Fruit fly (Drosophila melanogaster) whole organism, embryonic: ENCODE measurements around the gene CG5071.

Experiments
- Aef1 ChIP-seq: fragments of 200-800 bp; sonication (Bioruptor generic); IDR thresholded peaks from 3 replicates; pipeline ENCODE4 v1.3.6; 2022; ENCODE audit warnings: missing biosample characterization, missing genetic modification characterization
- Awh ChIP-seq: fragments of 200-800 bp; sonication (Bioruptor generic); IDR thresholded peaks from 2 replicates; pipeline ENCODE4, ENCODE4 v1.3.6; 2022; ENCODE audit warnings: missing biosample characterization, missing genetic modification characterization
- CG11093 ChIP-seq: fragments of 200-800 bp; sonication (Bioruptor generic); IDR thresholded peaks from 3 replicates; pipeline ENCODE4 v1.3.6; 2022; ENCODE audit warnings: missing biosample characterization, missing genetic modification characterization
- CG12071 ChIP-seq: fragments of 200-800 bp; sonication (Bioruptor generic); optimal IDR thresholded peaks from 3 replicates; lab custom pipeline; 2018; ENCODE audit warnings: missing biosample characterization, mild to moderate bottlenecking, missing genetic modification characterization
- CG12155 ChIP-seq: fragments of 200-800 bp; sonication (Bioruptor generic); optimal IDR thresholded peaks from 3 replicates; lab custom pipeline; 2016; ENCODE audit warnings: missing biosample characterization, missing genetic modification characterization
- CG1233 ChIP-seq: fragments of 200-800 bp; sonication (Bioruptor generic); optimal IDR thresholded peaks from 4 replicates; lab custom pipeline; 2018; ENCODE audit warnings: missing biosample characterization, mild to moderate bottlenecking, missing genetic modification characterization
- CG12769 ChIP-seq: fragments of 200-800 bp; sonication (Bioruptor generic); optimal IDR thresholded peaks from 2 replicates; lab custom pipeline; 2019; ENCODE audit warnings: missing biosample characterization, mild to moderate bottlenecking, missing genetic modification characterization, moderate library complexity
- CG14441 ChIP-seq: fragments of 200-800 bp; sonication (Bioruptor generic); IDR thresholded peaks from 2 replicates; pipeline ENCODE4 v1.3.6; 2022; ENCODE audit warnings: missing biosample characterization, missing genetic modification characterization
- CG15011 ChIP-seq: fragments of 200-800 bp; sonication (Bioruptor generic); optimal IDR thresholded peaks from 3 replicates; lab custom pipeline; 2018; ENCODE audit warnings: missing biosample characterization, mild to moderate bottlenecking, missing genetic modification characterization
- CG1602 ChIP-seq: fragments of 200-800 bp; sonication (Bioruptor generic); optimal IDR thresholded peaks from 3 replicates; lab custom pipeline; 2016; ENCODE audit warnings: missing biosample characterization, missing genetic modification characterization
- CG1647 ChIP-seq: fragments of 200-800 bp; sonication (Bioruptor generic); optimal IDR thresholded peaks from 3 replicates; lab custom pipeline; 2016; ENCODE audit warnings: missing biosample characterization, missing genetic modification characterization
- CG16815 ChIP-seq: fragments of 200-800 bp; sonication (Bioruptor generic); optimal IDR thresholded peaks from 3 replicates; lab custom pipeline; 2017; ENCODE audit warnings: missing biosample characterization, mild to moderate bottlenecking, missing genetic modification characterization
- CG16863 ChIP-seq: fragments of 200-800 bp; sonication (Bioruptor generic); optimal IDR thresholded peaks from 3 replicates; lab custom pipeline; 2016; ENCODE audit warnings: missing biosample characterization, missing genetic modification characterization
- CG18476 ChIP-seq: fragments of 200-800 bp; sonication (Bioruptor generic); optimal IDR thresholded peaks from 2 replicates; lab custom pipeline; 2016; ENCODE audit warnings: missing biosample characterization, mild to moderate bottlenecking, missing genetic modification characterization
- CG2120 ChIP-seq: fragments of 200-800 bp; sonication (Bioruptor generic); optimal IDR thresholded peaks from 3 replicates; lab custom pipeline; 2016; ENCODE audit warnings: missing biosample characterization, missing genetic modification characterization
- CG32532 ChIP-seq: fragments of 200-800 bp; sonication (Bioruptor generic); IDR thresholded peaks from 2 replicates; pipeline ENCODE4 v1.3.6; 2022; ENCODE audit warnings: missing biosample characterization, missing genetic modification characterization
- CG3726 ChIP-seq: fragments of 200-800 bp; sonication (Bioruptor generic); IDR thresholded peaks from 3 replicates; pipeline ENCODE4, ENCODE4 v1.3.6; 2022; ENCODE audit warnings: missing biosample characterization, missing genetic modification characterization
- CG4424 ChIP-seq: fragments of 200-800 bp; sonication (Bioruptor generic); optimal IDR thresholded peaks from 3 replicates; lab custom pipeline; 2016; ENCODE audit warnings: missing biosample characterization, missing genetic modification characterization
- CG8388 ChIP-seq: fragments of 200-800 bp; sonication (Bioruptor generic); optimal IDR thresholded peaks from 2 replicates; lab custom pipeline; 2019; ENCODE audit warnings: missing biosample characterization, mild to moderate bottlenecking, missing genetic modification characterization, moderate library complexity
- CG8478 ChIP-seq: fragments of >200 bp; optimal IDR thresholded peaks from 2 replicates; lab custom pipeline; 2018
- CG8765 ChIP-seq: fragments of 200-800 bp; sonication (Bioruptor generic); IDR thresholded peaks from 2 replicates; pipeline ENCODE4 v1.3.6; 2022; ENCODE audit warnings: missing biosample characterization, missing genetic modification characterization
- Chrac-16 ChIP-seq: fragments of 200-800 bp; sonication (Bioruptor generic); optimal IDR thresholded peaks from 3 replicates; lab custom pipeline; 2016; ENCODE audit warnings: missing biosample characterization, missing genetic modification characterization
- Dp ChIP-seq: fragments of 200-800 bp; sonication (Bioruptor generic); optimal IDR thresholded peaks from 2 replicates; lab custom pipeline; 2018; ENCODE audit warnings: missing biosample characterization, mild to moderate bottlenecking, missing genetic modification characterization, moderate library complexity
- Eip74EF ChIP-seq, 2 experiments: fragments of 200-800 bp in 1 of 2; fragments of >200 bp in 1 of 2; sonication (Bioruptor generic) in 1 of 2; optimal IDR thresholded peaks; 2 replicates each; lab custom pipeline; 2017 to 2019; ENCODE audit warnings: missing biosample characterization in 2 of 2, missing genetic modification characterization in 2 of 2, mild to moderate bottlenecking in 1 of 2, moderate library complexity in 1 of 2
- Gug ChIP-seq: fragments of 200-800 bp; sonication (Bioruptor generic); IDR thresholded peaks from 4 replicates; pipeline ENCODE4 v1.3.6; 2022; ENCODE audit warnings: missing biosample characterization, missing genetic modification characterization
- HLH54F ChIP-seq: fragments of 200-800 bp; sonication (Bioruptor generic); optimal IDR thresholded peaks from 3 replicates; lab custom pipeline; 2016; ENCODE audit warnings: missing biosample characterization, missing genetic modification characterization
- Hand ChIP-seq: fragments of 200-800 bp; sonication (Bioruptor generic); optimal IDR thresholded peaks from 2 replicates; lab custom pipeline; 2017; ENCODE audit warnings: mild to moderate bottlenecking, missing biosample characterization, missing genetic modification reagents, missing genetic modification characterization
- Hr51 ChIP-seq, 2 experiments: fragments of 200-800 bp; sonication (Bioruptor generic); optimal IDR thresholded peaks; 2 replicates in 1 of 2; 3 replicates in 1 of 2; lab custom pipeline; 2016 to 2018; ENCODE audit warnings: missing biosample characterization in 2 of 2, missing genetic modification characterization in 2 of 2, mild to moderate bottlenecking in 1 of 2, moderate library complexity in 1 of 2
- Nf-YA ChIP-seq: fragments of 200-800 bp; sonication (Bioruptor generic); IDR thresholded peaks from 2 replicates; pipeline ENCODE4 v1.3.6; 2022; ENCODE audit warnings: missing biosample characterization, missing genetic modification characterization
- Trl ChIP-seq, 3 experiments: fragments of >200 bp in 2 of 3; fragments of 200-800 bp in 1 of 3; sonication (Bioruptor generic) in 1 of 3; optimal IDR thresholded peaks; 2 replicates in 1 of 3; 3 replicates in 2 of 3; lab custom pipeline; 2016 to 2017; ENCODE audit warnings: missing biosample characterization in 1 of 3, missing genetic modification characterization in 1 of 3
- Xrp1 ChIP-seq: fragments of 200-800 bp; sonication (Bioruptor generic); IDR thresholded peaks from 2 replicates; pipeline ENCODE4 v1.3.6; 2022; ENCODE audit warnings: missing biosample characterization, missing genetic modification characterization
- chif ChIP-seq, 2 experiments: fragments of 200-800 bp; sonication (Bioruptor generic); optimal IDR thresholded peaks; 3 replicates each; lab custom pipeline; 2016; ENCODE audit warnings: missing biosample characterization in 2 of 2, missing genetic modification characterization in 2 of 2
- crp ChIP-seq, 2 experiments: fragments of 200-800 bp; sonication (Bioruptor generic); optimal IDR thresholded peaks; 2 replicates in 1 of 2; 3 replicates in 1 of 2; lab custom pipeline; 2017; ENCODE audit warnings: missing biosample characterization in 2 of 2, missing genetic modification characterization in 2 of 2, mild to moderate bottlenecking in 1 of 2, moderate library complexity in 1 of 2
- dmrt11E ChIP-seq: fragments of 200-800 bp; sonication (Bioruptor generic); optimal IDR thresholded peaks from 3 replicates; lab custom pipeline; 2018; ENCODE audit warnings: missing biosample characterization, mild to moderate bottlenecking, missing genetic modification characterization, moderate library complexity
- dpn ChIP-seq, 2 experiments: fragments of 200-800 bp; sonication (Bioruptor generic); optimal IDR thresholded peaks; 3 replicates each; lab custom pipeline; 2016; ENCODE audit warnings: missing biosample characterization in 2 of 2, missing genetic modification characterization in 2 of 2
- en ChIP-seq: fragments of 200-800 bp; sonication (Bioruptor generic); optimal IDR thresholded peaks from 2 replicates; lab custom pipeline; 2016; ENCODE audit warnings: missing biosample characterization, missing genetic modification characterization
- fd102C ChIP-seq: fragments of 200-800 bp; sonication (Bioruptor generic); optimal IDR thresholded peaks from 2 replicates; lab custom pipeline; 2018; ENCODE audit warnings: missing biosample characterization, mild to moderate bottlenecking, missing genetic modification characterization, moderate library complexity
- grn ChIP-seq: fragments of 200-800 bp; sonication (Bioruptor generic); optimal IDR thresholded peaks from 3 replicates; lab custom pipeline; 2017; ENCODE audit warnings: missing biosample characterization, missing genetic modification characterization
- gsb-n ChIP-seq: fragments of 200-800 bp; sonication (Bioruptor generic); optimal IDR thresholded peaks from 3 replicates; lab custom pipeline; 2018; ENCODE audit warnings: missing biosample characterization, mild to moderate bottlenecking, missing genetic modification characterization
- jigr1 ChIP-seq: fragments of 200-800 bp; sonication (Bioruptor generic); IDR thresholded peaks from 3 replicates; pipeline ENCODE4 v1.3.6; 2022; ENCODE audit warnings: missing biosample characterization, missing genetic modification characterization
- mam ChIP-seq: fragments of 200-800 bp; sonication (Bioruptor generic); optimal IDR thresholded peaks from 3 replicates; lab custom pipeline; 2016; ENCODE audit warnings: missing biosample characterization, missing genetic modification characterization
- pros ChIP-seq: fragments of 200-800 bp; sonication (Bioruptor generic); optimal IDR thresholded peaks from 3 replicates; lab custom pipeline; 2019; ENCODE audit warnings: missing biosample characterization, mild to moderate bottlenecking, missing genetic modification characterization, moderate library complexity
- ro ChIP-seq: fragments of 200-800 bp; sonication (Bioruptor generic); IDR thresholded peaks from 2 replicates; pipeline ENCODE4 v1.3.6; 2022; ENCODE audit warnings: missing biosample characterization, missing genetic modification characterization
- sens ChIP-seq: fragments of 200-800 bp; sonication (Bioruptor generic); peaks from one replicate; lab custom pipeline; 2016; ENCODE audit warnings: missing biosample characterization, missing genetic modification characterization
- seq ChIP-seq: fragments of 200-800 bp; sonication (Bioruptor generic); IDR thresholded peaks from 2 replicates; pipeline ENCODE4 v1.3.6; 2022; ENCODE audit warnings: missing biosample characterization, missing genetic modification characterization
- sug ChIP-seq: fragments of 200-800 bp; optimal IDR thresholded peaks from 2 replicates; lab custom pipeline; 2019; ENCODE audit warnings: missing biosample characterization, mild to moderate bottlenecking, missing genetic modification characterization, moderate library complexity
- tap ChIP-seq: fragments of 200-800 bp; optimal IDR thresholded peaks from 3 replicates; lab custom pipeline; 2019; ENCODE audit warnings: missing biosample characterization, mild to moderate bottlenecking, missing genetic modification characterization, moderate library complexity
- tin ChIP-seq: fragments of 200-800 bp; sonication (Bioruptor generic); optimal IDR thresholded peaks from 3 replicates; lab custom pipeline; 2016; ENCODE audit warnings: missing biosample characterization, missing genetic modification characterization
- tll ChIP-seq, 2 experiments: fragments of 200-800 bp in 1 of 2; fragments of >200 bp in 1 of 2; sonication (Bioruptor generic) in 1 of 2; optimal IDR thresholded peaks; 2 replicates each; lab custom pipeline; 2017 to 2019; ENCODE audit warnings: missing biosample characterization in 2 of 2, missing genetic modification characterization in 2 of 2, mild to moderate bottlenecking in 1 of 2, moderate library complexity in 1 of 2
- zfh1 ChIP-seq: fragments of 200-800 bp; sonication (Bioruptor generic); IDR thresholded peaks from 3 replicates; pipeline ENCODE4 v1.3.6; 2022; ENCODE audit warnings: missing biosample characterization, missing genetic modification characterization

Gene CG5071

dm6 chr3R:25631079-25631478 is 12.9 kb downstream of the CG5071 start (continued):
- TF ChIP-seq Trl (optimal IDR thresholded peaks at IDR 0.05; lab: Kevin White, UChicago), result no peak
- TF ChIP-seq Trl (GFP tag; optimal IDR thresholded peaks at IDR 0.05; lab: Kevin White, UChicago), result peak; percentile 62
- no peak for TF ChIP-seq Dp (GFP tag; lab: Kevin White, UChicago)
- peak; percentile 59 for TF ChIP-seq CG8388
- peak; percentile 95 for TF ChIP-seq sens (GFP tag; lab: Kevin White, UChicago)
- TF ChIP-seq Eip74EF (GFP tag; optimal IDR thresholded peaks at IDR 0.05; lab: Kevin White, UChicago), result peak in 1 of 2 experiments; percentile 34
- peak; percentile 29 for TF ChIP-seq sug (tag; lab: Kevin White, UChicago)
- peak in 1 of 2 experiments; percentile 1 for TF ChIP-seq crp (GFP tag; optimal IDR thresholded peaks at IDR 0.05; lab: Kevin White, UChicago)
- peak; percentile 66 for TF ChIP-seq tin (GFP tag; lab: Kevin White, UChicago)
- peak; percentile 74 for TF ChIP-seq CG12071
- TF ChIP-seq CG16863 (GFP tag; lab: Kevin White, UChicago), result peak; percentile 70
- peak; percentile 24 for TF ChIP-seq CG15011
- peak; percentile 41 for TF ChIP-seq gsb-n (tag; lab: Kevin White, UChicago)
- peak; percentile 40 for TF ChIP-seq Chrac-16 (GFP tag; lab: Kevin White, UChicago)
- TF ChIP-seq pros (GFP tag; lab: Kevin White, UChicago), result peak; percentile 91
- 0 out of 3 replicates have a peak, but pooled peaks have one; percentile 42 for TF ChIP-seq CG11093 (GFP tag; lab: Robert Waterston, UW)
- peak; percentile 33 for TF ChIP-seq CG16815 (GFP tag; lab: Kevin White, UChicago)
- peak; percentile 72 for TF ChIP-seq zfh1 (GFP tag; lab: Robert Waterston, UW)
- peak; percentile 60 to 67 for TF ChIP-seq dpn (GFP tag; optimal IDR thresholded peaks at IDR 0.05; lab: Kevin White, UChicago)
- peak; percentile 40 for TF ChIP-seq CG1647 (GFP tag; lab: Kevin White, UChicago)
- peak; percentile 47; the same call in 2 of the 4 replicates for TF ChIP-seq Gug (GFP tag; lab: Robert Waterston, UW)
- TF ChIP-seq CG1602, result peak; percentile 58
- peak; percentile 76; the same call in 2 of the 3 replicates for TF ChIP-seq CG3726 (GFP tag; lab: Robert Waterston, UW)
- TF ChIP-seq CG4424 (GFP tag; lab: Kevin White, UChicago), result peak; percentile 61
- TF ChIP-seq CG8478 (lab: Kevin White, UChicago), result no peak
- TF ChIP-seq CG1233 (GFP tag; lab: Kevin White, UChicago), result peak; percentile 47
- TF ChIP-seq Awh, result peak; percentile 75
- TF ChIP-seq CG18476 (GFP tag; lab: Kevin White, UChicago), result peak; percentile 53
- TF ChIP-seq CG14441 (GFP tag; lab: Robert Waterston, UW), result peak; percentile 74
- peak; percentile 50; the same call in 1 of the 2 replicates for TF ChIP-seq CG8765
- TF ChIP-seq seq, result peak; percentile 70
- peak; percentile 37 for TF ChIP-seq CG12769
- TF ChIP-seq en (GFP tag; lab: Kevin White, UChicago), result peak; percentile 28
- peak; percentile 55 for TF ChIP-seq tap (tag; lab: Kevin White, UChicago)
- no peak for TF ChIP-seq fd102C
- TF ChIP-seq Xrp1 (GFP tag; lab: Robert Waterston, UW), result peak; percentile 83
- TF ChIP-seq jigr1 (GFP tag; lab: Robert Waterston, UW), result peak; percentile 76; the same call in 2 of the 3 replicates
- peak; percentile 75 for TF ChIP-seq CG32532
- no peak for TF ChIP-seq tll (GFP tag; optimal IDR thresholded peaks at IDR 0.05; lab: Kevin White, UChicago)
- peak; percentile 57 for TF ChIP-seq Hand
- TF ChIP-seq ro, result no peak
- peak; percentile 73 for TF ChIP-seq CG2120 (GFP tag; lab: Kevin White, UChicago)
- TF ChIP-seq grn, result no peak
- TF ChIP-seq HLH54F (GFP tag; lab: Kevin White, UChicago), result peak; percentile 58
- peak; percentile 11 for TF ChIP-seq CG12155
- peak; percentile 64; the same call in 2 of the 3 replicates for TF ChIP-seq Aef1 (GFP tag; lab: Robert Waterston, UW)
- peak; percentile 37 to 71 for TF ChIP-seq Hr51 (GFP tag; optimal IDR thresholded peaks at IDR 0.05; lab: Kevin White, UChicago)
- peak; percentile 2 to 41 for TF ChIP-seq chif (GFP tag; optimal IDR thresholded peaks at IDR 0.05; lab: Kevin White, UChicago)
- peak; percentile 33 for TF ChIP-seq dmrt11E
- peak; percentile 75 for TF ChIP-seq mam (GFP tag; lab: Kevin White, UChicago)
- TF ChIP-seq Nf-YA, result peak; percentile 67
